Worm (Caenorhabditis elegans) whole organism, late embryonic: ENCODE results near the gene sms-5.
"Not testable (repeated sequence)": the region's sequence is repeated elsewhere in the genome, so short reads cannot be mapped to it uniquely, and the experiment has no call there.

ENCODE experiments used
- C08G9.2 ChIP-seq: sonication (generic microtip); optimal IDR thresholded peaks from 2 replicates; lab custom pipeline; 2016; ENCODE audit warnings: mild to moderate bottlenecking, missing genetic modification characterization, moderate library complexity, missing compliant biosample characterization
- C38D4.7 ChIP-seq: fragments of 200-800 bp; sonication (Bioruptor generic); optimal IDR thresholded peaks from 2 replicates; lab custom pipeline; 2018; ENCODE audit warnings: mild to moderate bottlenecking, missing genetic modification characterization, moderate library complexity, missing compliant biosample characterization
- F13H6.1 ChIP-seq: sonication (generic microtip); optimal IDR thresholded peaks from 2 replicates; lab custom pipeline; 2016; ENCODE audit warnings: missing genetic modification characterization, missing compliant biosample characterization
- K09A11.1 ChIP-seq: sonication (generic microtip); optimal IDR thresholded peaks from 2 replicates; lab custom pipeline; 2017; ENCODE audit warnings: antibody characterized with exemption, mild to moderate bottlenecking, missing genetic modification characterization, missing compliant biosample characterization; ENCODE audit not compliant: insufficient read depth
- T23F11.4 ChIP-seq: fragments of 200-800 bp; sonication (Bioruptor generic); optimal IDR thresholded peaks from 2 replicates; lab custom pipeline; 2018; ENCODE audit warnings: mild to moderate bottlenecking, missing genetic modification characterization, missing compliant biosample characterization
- Y22D7AL.16 ChIP-seq: sonication (generic microtip); optimal IDR thresholded peaks from 2 replicates; lab custom pipeline; 2016; ENCODE audit warnings: missing genetic modification characterization, missing compliant biosample characterization
- ahr-1 ChIP-seq: sonication (generic microtip); optimal IDR thresholded peaks from 2 replicates; lab custom pipeline; 2016; ENCODE audit warnings: missing genetic modification characterization, missing compliant biosample characterization
- ceh-2 ChIP-seq: sonication (generic microtip); optimal IDR thresholded peaks from 2 replicates; lab custom pipeline; 2016; ENCODE audit warnings: missing genotype, missing genetic modification characterization, missing compliant biosample characterization
- ceh-22 ChIP-seq: sonication (generic microtip); optimal IDR thresholded peaks from 2 replicates; lab custom pipeline; 2017; ENCODE audit warnings: missing biosample characterization, missing genetic modification characterization
- ceh-24 ChIP-seq: sonication (generic microtip); optimal IDR thresholded peaks from 2 replicates; lab custom pipeline; 2016; ENCODE audit warnings: mild to moderate bottlenecking, missing genetic modification characterization, missing compliant biosample characterization
- ceh-34 ChIP-seq: sonication (generic microtip); optimal IDR thresholded peaks from 2 replicates; lab custom pipeline; 2016; ENCODE audit warnings: mild to moderate bottlenecking, missing genetic modification characterization, missing compliant biosample characterization
- ceh-45 ChIP-seq: fragments of 200-800 bp; sonication (Bioruptor generic); IDR thresholded peaks from 2 replicates; pipeline ENCODE4 v1.3.6; 2022; ENCODE audit warnings: missing genetic modification reagents, missing genetic modification characterization, missing compliant biosample characterization
- ceh-48 ChIP-seq: sonication (generic microtip); optimal IDR thresholded peaks from 2 replicates; lab custom pipeline; 2016; ENCODE audit warnings: missing genetic modification characterization, inconsistent platforms, missing compliant biosample characterization
- ceh-6 ChIP-seq: fragments of 200-800 bp; sonication (Bioruptor generic); optimal IDR thresholded peaks from 2 replicates; lab custom pipeline; 2018; ENCODE audit warnings: mild to moderate bottlenecking, missing genetic modification characterization, missing compliant biosample characterization
- dve-1 ChIP-seq: sonication (generic microtip); optimal IDR thresholded peaks from 2 replicates; lab custom pipeline; 2017; ENCODE audit warnings: antibody characterized with exemption, mild to moderate bottlenecking, missing genetic modification characterization, missing compliant biosample characterization
- elt-4 ChIP-seq: sonication (generic microtip); optimal IDR thresholded peaks from 2 replicates; lab custom pipeline; 2016; ENCODE audit warnings: missing genetic modification characterization, missing compliant biosample characterization
- eyg-1 ChIP-seq: sonication (generic microtip); optimal IDR thresholded peaks from 2 replicates; lab custom pipeline; 2016; ENCODE audit warnings: missing genotype, missing genetic modification characterization, missing compliant biosample characterization
- fkh-10 ChIP-seq: fragments of 150-350 bp; optimal IDR thresholded peaks from 2 replicates; lab custom pipeline; 2014; ENCODE audit warnings: missing biosample characterization, missing genetic modification reagents, missing genetic modification characterization
- fkh-6 ChIP-seq: sonication (generic microtip); optimal IDR thresholded peaks from 2 replicates; lab custom pipeline; 2016; ENCODE audit warnings: missing genetic modification characterization, missing compliant biosample characterization
- gmeb-2 ChIP-seq: sonication (generic microtip); optimal IDR thresholded peaks from 2 replicates; lab custom pipeline; 2016; ENCODE audit warnings: missing genetic modification characterization, inconsistent platforms, missing compliant biosample characterization
- hlh-13 ChIP-seq: fragments of 200-800 bp; sonication (Bioruptor generic); optimal IDR thresholded peaks from 2 replicates; lab custom pipeline; 2018; ENCODE audit warnings: mild to moderate bottlenecking, missing genetic modification characterization, missing compliant biosample characterization
- hlh-8 ChIP-seq: sonication (generic microtip); optimal IDR thresholded peaks from 2 replicates; lab custom pipeline; 2016; ENCODE audit warnings: missing genotype, missing genetic modification characterization, missing compliant biosample characterization
- lim-6 ChIP-seq: sonication (generic microtip); optimal IDR thresholded peaks from 2 replicates; lab custom pipeline; 2016; ENCODE audit warnings: missing genetic modification characterization, missing compliant biosample characterization
- lin-11 ChIP-seq: fragments of 200-800 bp; sonication (Bioruptor generic); optimal IDR thresholded peaks from 2 replicates; lab custom pipeline; 2018; ENCODE audit warnings: mild to moderate bottlenecking, missing genetic modification characterization, missing compliant biosample characterization
- madf-2 ChIP-seq: sonication (generic microtip); optimal IDR thresholded peaks from 2 replicates; lab custom pipeline; 2017; ENCODE audit warnings: missing genetic modification characterization, missing compliant biosample characterization
- nhr-11 ChIP-seq: fragments of 150-350 bp; optimal IDR thresholded peaks from 2 replicates; lab custom pipeline; 2014; ENCODE audit warnings: missing biosample characterization, missing genetic modification characterization
- nhr-232 ChIP-seq: sonication (generic microtip); optimal IDR thresholded peaks from 2 replicates; lab custom pipeline; 2016; ENCODE audit warnings: missing genetic modification characterization, missing compliant biosample characterization
- odd-2 ChIP-seq: sonication (generic microtip); optimal IDR thresholded peaks from 2 replicates; lab custom pipeline; 2017; ENCODE audit warnings: antibody characterized with exemption, mild to moderate bottlenecking, missing genetic modification characterization, missing compliant biosample characterization
- pat-9 ChIP-seq: fragments of 200-800 bp; sonication (Bioruptor generic); optimal IDR thresholded peaks from 2 replicates; lab custom pipeline; 2018; ENCODE audit warnings: mild to moderate bottlenecking, missing genetic modification characterization, moderate library complexity, missing compliant biosample characterization
- pax-1 ChIP-seq: fragments of 150-350 bp; optimal IDR thresholded peaks from 2 replicates; lab custom pipeline; 2014; ENCODE audit warnings: missing biosample characterization, missing genetic modification characterization
- pha-2 ChIP-seq: sonication (generic microtip); optimal IDR thresholded peaks from 2 replicates; lab custom pipeline; 2017; ENCODE audit warnings: mild to moderate bottlenecking, missing genetic modification characterization, missing compliant biosample characterization
- pha-4 ChIP-seq: fragments of 150-350 bp; optimal IDR thresholded peaks from 2 replicates; lab custom pipeline; 2018; ENCODE audit warnings: missing biosample characterization, missing genetic modification reagents, missing genetic modification characterization
- rnt-1 ChIP-seq: sonication (generic microtip); optimal IDR thresholded peaks from 2 replicates; lab custom pipeline; 2016; ENCODE audit warnings: missing genetic modification characterization, missing compliant biosample characterization
- sox-4 ChIP-seq: sonication (generic microtip); optimal IDR thresholded peaks from 2 replicates; lab custom pipeline; 2017; ENCODE audit warnings: mild to moderate bottlenecking, missing genetic modification characterization, inconsistent platforms, missing compliant biosample characterization
- unc-3 ChIP-seq, 2 experiments: fragments of 200-800 bp in 1 of 2; sonication (Bioruptor generic) in 1 of 2; sonication (generic microtip) in 1 of 2; conservative IDR thresholded peaks in 1 of 2; optimal IDR thresholded peaks in 1 of 2; 2 replicates each; pipeline versions ENCODE4 v1.3.6 to Lab custom; 2016 to 2022; ENCODE audit warnings: missing compliant biosample characterization in 2 of 2, missing genetic modification characterization in 2 of 2, missing genetic modification reagents in 1 of 2

Gene sms-5

ce11 chrII:495124-495523 is at the start of gene sms-5:
Gene sms-5 (plus strand): TSS chrII:495424.
- no peak for TF ChIP-seq ceh-24 (tag; lab: Kevin White, UChicago)
- no peak for TF ChIP-seq nhr-11 (tag; lab: Kevin White, UChicago)
- TF ChIP-seq lim-6 = no peak
- no peak for TF ChIP-seq hlh-13 (GFP tag; lab: Kevin White, UChicago)
- TF ChIP-seq madf-2 = no peak
- TF ChIP-seq ceh-34 (tag; lab: Kevin White, UChicago) = no peak
- TF ChIP-seq Y22D7AL.16 = no peak

- TF ChIP-seq F13H6.1 (tag; lab: Kevin White, UChicago); unc-3 (GFP tag; conservative IDR thresholded peaks at IDR 0.05; lab: Robert Waterston, UW); unc-3 (tag; optimal IDR thresholded peaks at IDR 0.05; lab: Kevin White, UChicago); eyg-1 (tag; lab: Kevin White, UChicago): not testable (repeated sequence)
Observed at ce11 chrII:454646-455045, 40.6 kb upstream of the sms-5 start, which contains the start of gene W10D9.1. Gene W10D9.1 (plus strand): TSS chrII:454946.

ce11 chrII:456371-456770 is 38.9 kb upstream of the sms-5 start:
- TF ChIP-seq pat-9 (tag; lab: Kevin White, UChicago) (no peak), ceh-22 (tag; lab: Kevin White, UChicago) (no peak), ceh-48 (tag; lab: Kevin White, UChicago) (no peak), fkh-10 (no peak), dve-1 (tag; lab: Kevin White, UChicago) (no peak), K09A11.1 (no peak), nhr-232 (tag; lab: Kevin White, UChicago) (no peak), pha-2 (tag; lab: Kevin White, UChicago) (no peak), hlh-13 (GFP tag; lab: Kevin White, UChicago) (no peak), pha-4 (no peak), ceh-34 (tag; lab: Kevin White, UChicago) (no peak), madf-2 (no peak), sox-4 (no peak), ahr-1 (tag; lab: Kevin White, UChicago) (no peak), T23F11.4 (GFP tag; lab: Kevin White, UChicago) (no peak), unc-3 (GFP tag; conservative IDR thresholded peaks at IDR 0.05; lab: Robert Waterston, UW) (no peak), unc-3 (tag; optimal IDR thresholded peaks at IDR 0.05; lab: Kevin White, UChicago) (no peak), hlh-8 (tag; lab: Kevin White, UChicago) (no peak), ceh-2 (tag; lab: Kevin White, UChicago) (no peak), C08G9.2 (no peak)

- no peak for TF ChIP-seq odd-2 (tag; lab: Kevin White, UChicago)
- TF ChIP-seq nhr-11 (tag; lab: Kevin White, UChicago) = no peak
- no peak for TF ChIP-seq pax-1 (tag; lab: Kevin White, UChicago)
- TF ChIP-seq, all 69 proteins: peak for 0
Observed at ce11 chrII:457790-458189, 37.4 kb upstream of the sms-5 start, which contains the start of gene gvd-1. Gene gvd-1 (minus strand): TSS chrII:457890.

DNA sequence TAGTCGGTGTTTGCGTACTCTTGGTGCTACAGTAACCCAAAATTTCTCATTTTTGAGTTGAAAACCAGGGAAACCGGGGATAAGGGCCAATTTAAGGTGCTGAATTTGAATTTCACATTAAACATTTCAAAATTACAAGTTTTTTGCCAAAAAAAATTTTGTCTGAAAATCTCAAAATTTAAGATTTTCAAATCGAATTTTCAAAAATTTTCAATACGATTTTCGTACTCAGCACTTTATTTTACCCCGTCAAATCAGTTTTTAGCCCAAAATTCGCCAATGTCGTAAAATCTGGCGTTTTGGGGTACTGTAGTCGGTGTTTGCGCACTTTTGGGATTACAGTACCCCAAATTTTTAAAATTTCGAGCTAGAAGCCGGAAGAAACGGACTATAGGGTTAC is 34.4 kb upstream of the sms-5 start, which contains the start of gene W10D9.3:
Gene W10D9.3 (minus strand): TSS at position 101 of the 400 bp plus-strand sequence.
- TF ChIP-seq lin-11 (tag; lab: Kevin White, UChicago) (no peak), ceh-48 (tag; lab: Kevin White, UChicago) (no peak), nhr-11 (tag; lab: Kevin White, UChicago) (no peak), elt-4 (no peak), C08G9.2 (no peak), ceh-6 (GFP tag; lab: Kevin White, UChicago) (no peak), gmeb-2 (tag; lab: Kevin White, UChicago) (no peak), ceh-22 (tag; lab: Kevin White, UChicago) (no peak), ceh-45 (GFP tag; lab: Robert Waterston, UW) (no peak), rnt-1 (tag; lab: Kevin White, UChicago) (no peak), fkh-6 (tag; lab: Kevin White, UChicago) (no peak), C38D4.7 (GFP tag; lab: Kevin White, UChicago) (no peak)
- TF ChIP-seq, all 69 proteins: peak for 0
